Fruit fly (Drosophila melanogaster) whole organism, embryonic: Measurements from ENCODE around the gene Vps37B.

Source experiments
- Atf6 ChIP-seq: fragments of 200-800 bp; sonication (Bioruptor generic); IDR thresholded peaks from 2 replicates; pipeline ENCODE4 v1.3.6; 2022; ENCODE audit warnings: missing biosample characterization, missing genetic modification characterization
- B-H1 ChIP-seq: fragments of 200-800 bp; sonication (Bioruptor generic); IDR thresholded peaks from 3 replicates; pipeline ENCODE4 v1.3.6; 2022; ENCODE audit warnings: missing biosample characterization, missing genetic modification characterization
- CG10147 ChIP-seq: fragments of 200-800 bp; sonication (Bioruptor generic); optimal IDR thresholded peaks from 2 replicates; lab custom pipeline; 2019; ENCODE audit warnings: missing biosample characterization, mild to moderate bottlenecking, missing genetic modification characterization, moderate library complexity
- CG10209 ChIP-seq: fragments of 200-800 bp; sonication (Bioruptor generic); optimal IDR thresholded peaks from 3 replicates; lab custom pipeline; 2017; ENCODE audit warnings: missing biosample characterization, mild to moderate bottlenecking, missing genetic modification characterization, missing genetic modification reagents
- CG10565 ChIP-seq: fragments of 200-800 bp; sonication (Bioruptor generic); optimal IDR thresholded peaks from 3 replicates; lab custom pipeline; 2016; ENCODE audit warnings: missing biosample characterization, mild to moderate bottlenecking, missing genetic modification characterization
- CG14050 ChIP-seq: fragments of 200-800 bp; sonication (Bioruptor generic); IDR thresholded peaks from 3 replicates; pipeline ENCODE4 v1.3.6; 2022; ENCODE audit warnings: missing biosample characterization, missing genetic modification characterization
- CG15011 ChIP-seq: fragments of 200-800 bp; sonication (Bioruptor generic); optimal IDR thresholded peaks from 3 replicates; lab custom pipeline; 2018; ENCODE audit warnings: missing biosample characterization, mild to moderate bottlenecking, missing genetic modification characterization
- CG2116 ChIP-seq: fragments of 200-800 bp; sonication (Bioruptor generic); optimal IDR thresholded peaks from 3 replicates; lab custom pipeline; 2018; ENCODE audit warnings: missing biosample characterization, mild to moderate bottlenecking, missing genetic modification characterization
- CG2678 ChIP-seq: fragments of 200-800 bp; sonication (Bioruptor generic); optimal IDR thresholded peaks from 3 replicates; lab custom pipeline; 2019; ENCODE audit warnings: missing biosample characterization, mild to moderate bottlenecking, missing genetic modification characterization, moderate library complexity
- CG3163 ChIP-seq: fragments of 200-800 bp; sonication (Bioruptor generic); optimal IDR thresholded peaks from 3 replicates; lab custom pipeline; 2016; ENCODE audit warnings: missing biosample characterization, missing genetic modification characterization
- CG32772 ChIP-seq: fragments of 200-800 bp; sonication (Bioruptor generic); IDR thresholded peaks from 2 replicates; pipeline ENCODE4 v1.3.6; 2022; ENCODE audit warnings: missing biosample characterization, missing genetic modification characterization
- CG7357 ChIP-seq: fragments of 200-800 bp; sonication (Bioruptor generic); IDR thresholded peaks from 3 replicates; pipeline ENCODE4 v1.3.6; 2022; ENCODE audit warnings: missing biosample characterization, missing genetic modification characterization
- CG7928 ChIP-seq: fragments of 200-800 bp; sonication (Bioruptor generic); optimal IDR thresholded peaks from 2 replicates; lab custom pipeline; 2017; ENCODE audit warnings: missing biosample characterization, mild to moderate bottlenecking, missing genetic modification characterization
- Camta ChIP-seq: fragments of 200-800 bp; sonication (Bioruptor generic); optimal IDR thresholded peaks from 2 replicates; lab custom pipeline; 2016; ENCODE audit warnings: missing biosample characterization, missing genetic modification characterization
- CrebB ChIP-seq: fragments of 200-800 bp; sonication (Bioruptor generic); optimal IDR thresholded peaks from 3 replicates; lab custom pipeline; 2018; ENCODE audit warnings: missing biosample characterization, mild to moderate bottlenecking, missing genetic modification characterization
- Dll ChIP-seq: fragments of 200-800 bp; sonication (Bioruptor generic); IDR thresholded peaks from 4 replicates; pipeline ENCODE4 v1.3.6; 2022; ENCODE audit warnings: missing biosample characterization, missing genetic modification characterization; ENCODE audit not compliant: partially characterized antibody
- Dp ChIP-seq: fragments of 200-800 bp; sonication (Bioruptor generic); optimal IDR thresholded peaks from 2 replicates; lab custom pipeline; 2018; ENCODE audit warnings: missing biosample characterization, mild to moderate bottlenecking, missing genetic modification characterization, moderate library complexity
- Dref ChIP-seq: fragments of 200-800 bp; sonication (Bioruptor generic); IDR thresholded peaks from 2 replicates; pipeline ENCODE4 v1.3.6; 2022; ENCODE audit warnings: missing biosample characterization, missing genetic modification characterization
- E2f1 ChIP-seq: fragments of 200-800 bp; sonication (Bioruptor generic); IDR thresholded peaks from 2 replicates; pipeline ENCODE4 v1.3.6; 2022; ENCODE audit warnings: missing biosample characterization, missing genetic modification characterization
- Eip74EF ChIP-seq, 2 experiments: fragments of 200-800 bp in 1 of 2; fragments of >200 bp in 1 of 2; sonication (Bioruptor generic) in 1 of 2; optimal IDR thresholded peaks; 2 replicates each; lab custom pipeline; 2017 to 2019; ENCODE audit warnings: missing biosample characterization in 2 of 2, missing genetic modification characterization in 2 of 2, mild to moderate bottlenecking in 1 of 2, moderate library complexity in 1 of 2
- Elba2 ChIP-seq: fragments of 200-800 bp; sonication (Bioruptor generic); optimal IDR thresholded peaks from 3 replicates; lab custom pipeline; 2016; ENCODE audit warnings: missing biosample characterization, missing genetic modification characterization
- HLH4C ChIP-seq: fragments of 200-800 bp; sonication (Bioruptor generic); IDR thresholded peaks from 3 replicates; pipeline ENCODE4 v1.3.6; 2022; ENCODE audit warnings: missing biosample characterization, missing genetic modification characterization; ENCODE audit not compliant: partially characterized antibody
- Hand ChIP-seq: fragments of 200-800 bp; sonication (Bioruptor generic); optimal IDR thresholded peaks from 2 replicates; lab custom pipeline; 2017; ENCODE audit warnings: mild to moderate bottlenecking, missing biosample characterization, missing genetic modification reagents, missing genetic modification characterization
- Hr39 ChIP-seq: fragments of >200 bp; optimal IDR thresholded peaks from 2 replicates; lab custom pipeline; 2017
- Lpt ChIP-seq: fragments of >200 bp; optimal IDR thresholded peaks from 2 replicates; lab custom pipeline; 2018; ENCODE audit warnings: missing biosample characterization, missing genetic modification characterization
- Nf-YB ChIP-seq: fragments of 200-800 bp; sonication (Bioruptor generic); optimal IDR thresholded peaks from 3 replicates; lab custom pipeline; 2019; ENCODE audit warnings: missing biosample characterization, mild to moderate bottlenecking, missing genetic modification characterization, moderate library complexity
- Nf-YC ChIP-seq: fragments of 200-800 bp; optimal IDR thresholded peaks from 3 replicates; lab custom pipeline; 2019; ENCODE audit warnings: missing biosample characterization, mild to moderate bottlenecking, missing genetic modification characterization, moderate library complexity
- NfI ChIP-seq: fragments of 200-800 bp; sonication (Bioruptor generic); optimal IDR thresholded peaks from 3 replicates; lab custom pipeline; 2018; ENCODE audit warnings: missing biosample characterization, mild to moderate bottlenecking, missing genetic modification characterization, moderate library complexity
- Opbp ChIP-seq: fragments of 200-800 bp; sonication (Bioruptor generic); IDR thresholded peaks from 3 replicates; pipeline ENCODE4 v1.3.6; 2022; ENCODE audit warnings: missing biosample characterization, missing genetic modification characterization; ENCODE audit not compliant: partially characterized antibody
- Sry-δ ChIP-seq: fragments of 200-800 bp; sonication (Bioruptor generic); optimal IDR thresholded peaks from 2 replicates; lab custom pipeline; 2016; ENCODE audit warnings: missing biosample characterization, missing genetic modification characterization
- Ssrp ChIP-seq: fragments of 200-800 bp; sonication (Bioruptor generic); optimal IDR thresholded peaks from 2 replicates; lab custom pipeline; 2018; ENCODE audit warnings: missing biosample characterization, mild to moderate bottlenecking, missing genetic modification characterization, moderate library complexity
- Tbp ChIP-seq: fragments of >200 bp; optimal IDR thresholded peaks from 2 replicates; lab custom pipeline; 2018; ENCODE audit warnings: missing biosample characterization, missing genetic modification characterization
- Trl ChIP-seq, 3 experiments: fragments of >200 bp in 2 of 3; fragments of 200-800 bp in 1 of 3; sonication (Bioruptor generic) in 1 of 3; optimal IDR thresholded peaks; 2 replicates in 1 of 3; 3 replicates in 2 of 3; lab custom pipeline; 2016 to 2017; ENCODE audit warnings: missing biosample characterization in 1 of 3, missing genetic modification characterization in 1 of 3
- Xrp1 ChIP-seq: fragments of 200-800 bp; sonication (Bioruptor generic); IDR thresholded peaks from 2 replicates; pipeline ENCODE4 v1.3.6; 2022; ENCODE audit warnings: missing biosample characterization, missing genetic modification characterization
- ap ChIP-seq: fragments of 200-800 bp; sonication (Bioruptor generic); IDR thresholded peaks from 2 replicates; pipeline ENCODE4 v1.3.6; 2022; ENCODE audit warnings: missing biosample characterization, missing genetic modification characterization
- ara ChIP-seq: fragments of 200-800 bp; sonication (Bioruptor generic); IDR thresholded peaks from 2 replicates; pipeline ENCODE4 v1.3.6; 2022; ENCODE audit warnings: missing biosample characterization, missing genetic modification characterization
- corto ChIP-seq: fragments of 200-800 bp; sonication (Bioruptor generic); optimal IDR thresholded peaks from 2 replicates; lab custom pipeline; 2016; ENCODE audit warnings: missing biosample characterization, mild to moderate bottlenecking, missing genetic modification characterization, moderate library complexity
- dmrt99B ChIP-seq: fragments of 200-800 bp; sonication (Bioruptor generic); optimal IDR thresholded peaks from 2 replicates; lab custom pipeline; 2018; ENCODE audit warnings: missing biosample characterization, mild to moderate bottlenecking, missing genetic modification characterization, moderate library complexity
- eyg ChIP-seq: fragments of 200-800 bp; sonication (Bioruptor generic); optimal IDR thresholded peaks from 3 replicates; lab custom pipeline; 2016; ENCODE audit warnings: missing biosample characterization, missing genetic modification characterization
- fd3F ChIP-seq: fragments of 200-800 bp; sonication (Bioruptor generic); optimal IDR thresholded peaks from 2 replicates; lab custom pipeline; 2018; ENCODE audit warnings: missing biosample characterization, mild to moderate bottlenecking, missing genetic modification characterization, moderate library complexity
- gcm ChIP-seq: fragments of 200-800 bp; sonication (Bioruptor generic); optimal IDR thresholded peaks from 2 replicates; lab custom pipeline; 2019; ENCODE audit warnings: missing biosample characterization, mild to moderate bottlenecking, missing genetic modification characterization, moderate library complexity
- grn ChIP-seq: fragments of 200-800 bp; sonication (Bioruptor generic); optimal IDR thresholded peaks from 3 replicates; lab custom pipeline; 2017; ENCODE audit warnings: missing biosample characterization, missing genetic modification characterization
- nau ChIP-seq: fragments of 200-800 bp; sonication (Bioruptor generic); optimal IDR thresholded peaks from 3 replicates; lab custom pipeline; 2017; ENCODE audit warnings: missing biosample characterization, mild to moderate bottlenecking, missing genetic modification characterization, missing genetic modification reagents
- nerfin-1 ChIP-seq: fragments of 200-800 bp; sonication (Bioruptor generic); optimal IDR thresholded peaks from 3 replicates; lab custom pipeline; 2019; ENCODE audit warnings: missing biosample characterization, mild to moderate bottlenecking, missing genetic modification characterization, moderate library complexity
- pho ChIP-seq: fragments of 200-800 bp; sonication (Bioruptor generic); optimal IDR thresholded peaks from 2 replicates; lab custom pipeline; 2016; ENCODE audit warnings: missing biosample characterization, missing genetic modification characterization
- sima ChIP-seq: fragments of 200-800 bp; sonication (Bioruptor generic); optimal IDR thresholded peaks from 2 replicates; lab custom pipeline; 2016; ENCODE audit warnings: missing biosample characterization, missing genetic modification characterization
- sisA ChIP-seq: fragments of 200-800 bp; sonication (Bioruptor generic); IDR thresholded peaks from 2 replicates; pipeline ENCODE4 v1.3.6; 2022; ENCODE audit warnings: missing biosample characterization, missing genetic modification characterization
- sna ChIP-seq: fragments of 200-800 bp; sonication (Bioruptor generic); IDR thresholded peaks from 2 replicates; pipeline ENCODE4 v1.3.6; 2022; ENCODE audit warnings: missing biosample characterization, missing genetic modification characterization; ENCODE audit not compliant: partially characterized antibody
- sr ChIP-seq: fragments of 200-800 bp; sonication (Bioruptor generic); IDR thresholded peaks from 3 replicates; pipeline ENCODE4 v1.3.6; 2022; ENCODE audit warnings: missing biosample characterization, missing genetic modification characterization
- stc ChIP-seq: fragments of 200-800 bp; sonication (Bioruptor generic); IDR thresholded peaks from 2 replicates; pipeline ENCODE4 v1.3.6; 2022; ENCODE audit warnings: missing biosample characterization, missing genetic modification characterization
- z ChIP-seq: fragments of 200-800 bp; sonication (Bioruptor generic); IDR thresholded peaks from 3 replicates; pipeline ENCODE4 v1.3.6; 2022; ENCODE audit warnings: missing biosample characterization, missing genetic modification characterization

Gene Vps37B

DNA sequence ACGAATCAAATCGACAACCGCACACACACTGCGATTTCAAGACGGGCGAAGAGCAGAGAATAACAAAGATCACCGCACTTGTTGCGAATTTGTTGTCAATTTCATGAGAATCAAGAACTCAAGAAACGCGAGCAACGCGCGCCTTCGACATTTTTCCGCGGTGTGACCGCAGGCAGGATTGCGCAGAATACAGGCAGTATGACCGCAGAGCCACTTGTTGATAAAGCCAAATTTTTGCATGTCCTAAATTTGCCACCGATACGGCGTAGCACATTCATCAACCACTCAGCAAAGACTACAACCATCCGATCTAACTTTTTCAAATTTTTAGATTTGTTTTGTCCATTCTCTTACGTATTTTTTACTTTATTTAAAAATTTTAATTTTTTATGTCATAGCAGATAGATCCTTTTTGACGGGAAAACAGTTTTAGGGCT, 8.7 kb upstream of the Vps37B start, which contains the start of gene cno (continued):
- TF ChIP-seq Ssrp (no peak), CG15011 (no peak), Xrp1 (GFP tag; lab: Robert Waterston, UW) (no peak), Hand (GFP tag; lab: Kevin White, UChicago) (no peak), nau (GFP tag; lab: Kevin White, UChicago) (no peak), sna (GFP tag; lab: Robert Waterston, UW) (no peak), Trl (optimal IDR thresholded peaks at IDR 0.05; lab: Kevin White, UChicago) (no peak), Trl (GFP tag; optimal IDR thresholded peaks at IDR 0.05; lab: Kevin White, UChicago) (no peak), Dp (GFP tag; lab: Kevin White, UChicago) (peak; percentile 81), pho (GFP tag; lab: Kevin White, UChicago) (peak; percentile 21), NfI (no peak), z (GFP tag; lab: Robert Waterston, UW) (no peak), Elba2 (GFP tag; lab: Kevin White, UChicago) (no peak), Hr39 (lab: Kevin White, UChicago) (no peak), Eip74EF (GFP tag; optimal IDR thresholded peaks at IDR 0.05; lab: Kevin White, UChicago) (no peak), CG2116 (GFP tag; lab: Kevin White, UChicago) (peak; percentile 47), CG10209 (GFP tag; lab: Kevin White, UChicago) (no peak), B-H1 (GFP tag; lab: Robert Waterston, UW) (no peak), gcm (GFP tag; lab: Kevin White, UChicago) (peak; percentile 12), CG32772 (GFP tag; lab: Robert Waterston, UW) (no peak), HLH4C (GFP tag; lab: Robert Waterston, UW) (no peak), CG10147 (GFP tag; lab: Kevin White, UChicago) (no peak), stc (GFP tag; lab: Robert Waterston, UW) (peak; percentile 11; the same call in 1 of the 2 replicates), CG7928 (GFP tag; lab: Kevin White, UChicago) (no peak), Nf-YB (no peak), Nf-YC (tag; lab: Kevin White, UChicago) (peak; percentile 24), Dref (GFP tag; lab: Robert Waterston, UW) (peak; percentile 45), CG10565 (GFP tag; lab: Kevin White, UChicago) (no peak), sr (GFP tag; lab: Robert Waterston, UW) (no peak), E2f1 (GFP tag; lab: Robert Waterston, UW) (no peak), Sry-δ (GFP tag; lab: Kevin White, UChicago) (peak; percentile 52), Atf6 (GFP tag; lab: Robert Waterston, UW) (no peak), CG2678 (tag; lab: Kevin White, UChicago) (no peak), CG3163 (GFP tag; lab: Kevin White, UChicago) (peak; percentile 7), fd3F (GFP tag; lab: Kevin White, UChicago) (no peak), sima (GFP tag; lab: Kevin White, UChicago) (no peak), sisA (no peak), CG7357 (GFP tag; lab: Robert Waterston, UW) (no peak), dmrt99B (tag; lab: Kevin White, UChicago) (no peak), corto (GFP tag; lab: Kevin White, UChicago) (no peak), Dll (no peak), CG14050 (no peak), ap (GFP tag; lab: Robert Waterston, UW) (no peak), Tbp (GFP tag; lab: Kevin White, UChicago) (no peak), Camta (GFP tag; lab: Kevin White, UChicago) (no peak), Opbp (GFP tag; lab: Robert Waterston, UW) (peak; percentile 46; the same call in 1 of the 3 replicates), CrebB (tag; lab: Kevin White, UChicago) (peak; percentile 20), nerfin-1 (peak; percentile 19), Lpt (GFP tag; lab: Kevin White, UChicago) (no peak), eyg (GFP tag; lab: Kevin White, UChicago) (no peak), grn (GFP tag; lab: Kevin White, UChicago) (no peak), ara (GFP tag; lab: Robert Waterston, UW) (no peak)
